Worm (Caenorhabditis elegans): ENCODE results near the gene Y82E9BR.20.

Gene Y82E9BR.20

DNA sequence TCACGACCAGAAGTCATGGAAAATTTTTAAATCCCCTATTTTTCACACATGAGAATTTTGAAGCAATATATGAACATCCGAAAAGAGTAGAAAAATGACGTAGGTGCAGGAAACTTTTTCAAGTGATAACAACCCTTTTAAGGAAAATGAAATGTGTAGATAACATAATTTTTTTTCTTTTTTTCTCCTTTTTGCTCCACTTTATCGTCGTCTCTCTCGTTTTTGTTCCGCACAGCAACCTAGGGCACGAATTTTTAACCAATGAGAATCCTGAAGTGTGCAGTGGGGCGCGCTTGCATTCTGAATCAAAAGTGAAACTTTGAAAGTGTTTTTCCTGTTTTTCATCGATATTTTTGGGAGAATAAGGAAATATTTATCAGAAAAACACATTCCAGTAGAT, 18.6 kb downstream of the Y82E9BR.20 start:
- TF ChIP-seq nhr-102 (tag; optimal IDR thresholded peaks at IDR 0.05) (peak; percentile 58), fkh-10 (GFP tag; optimal IDR thresholded peaks at IDR 0.05) (no peak), nhr-77 (tag; optimal IDR thresholded peaks at IDR 0.05) (peak; percentile 60), snpc-1.2 (GFP tag; IDR thresholded peaks at IDR 0.05) (no peak), daf-16 (GFP tag; optimal IDR thresholded peaks at IDR 0.05) (no peak), daf-16 (tag; optimal IDR thresholded peaks at IDR 0.05) (peak; percentile 58), nhr-10 (tag; optimal IDR thresholded peaks at IDR 0.05) (no peak), lin-38 (GFP tag; IDR thresholded peaks at IDR 0.05) (peak; percentile 85), T20F7.1 (GFP tag; optimal IDR thresholded peaks at IDR 0.05) (peak; percentile 4), nhr-48 (tag; optimal IDR thresholded peaks at IDR 0.05) (peak; percentile 7), hlh-11 (tag; optimal IDR thresholded peaks at IDR 0.05) (peak; percentile 73), skn-1 (tag; optimal IDR thresholded peaks at IDR 0.05) (no peak), lin-1 (GFP tag; IDR thresholded peaks at IDR 0.05) (0 out of 2 replicates have a peak, but pooled peaks have one; percentile 44), ctbp-1 (GFP tag; IDR thresholded peaks at IDR 0.05) (no peak), saeg-2 (GFP tag; IDR thresholded peaks at IDR 0.05) (no peak), zfp-3 (GFP tag; conservative IDR thresholded peaks at IDR 0.05) (no peak), dve-1 (tag; optimal IDR thresholded peaks at IDR 0.05; ENCODE audit: insufficient read depth) (peak; percentile 63), php-3 (GFP tag; IDR thresholded peaks at IDR 0.05) (peak; percentile 18; the same call in 1 of the 2 replicates), dmd-6 (GFP tag; IDR thresholded peaks at IDR 0.05) (peak; percentile 86), pqm-1 (tag; optimal IDR thresholded peaks at IDR 0.05) (peak; percentile 84), duxl-1 (tag; optimal IDR thresholded peaks at IDR 0.05; ENCODE audit: poor library complexity) (no peak), nhr-76 (tag; optimal IDR thresholded peaks at IDR 0.05) (no peak), nhr-28 (tag; optimal IDR thresholded peaks at IDR 0.05) (peak; percentile 71), tra-1 (GFP tag; IDR thresholded peaks at IDR 0.05) (peak; percentile 42; the same call in 1 of the 2 replicates)

- TF ChIP-seq hlh-11 (tag; optimal IDR thresholded peaks at IDR 0.05) (peak; percentile 19), dmd-6 (GFP tag; IDR thresholded peaks at IDR 0.05) (peak; percentile 39; the same call in 1 of the 2 replicates), nhr-28 (tag; optimal IDR thresholded peaks at IDR 0.05) (peak; percentile 17), ceh-32 (tag; optimal IDR thresholded peaks at IDR 0.05; ENCODE audit: poor library complexity) (no peak), daf-8 (GFP tag; IDR thresholded peaks at IDR 0.05) (no peak), daf-16 (GFP tag; optimal IDR thresholded peaks at IDR 0.05) (no peak), daf-16 (tag; optimal IDR thresholded peaks at IDR 0.05) (peak; percentile 28), sdz-12 (GFP tag; optimal IDR thresholded peaks at IDR 0.05) (no peak), pqm-1 (tag; optimal IDR thresholded peaks at IDR 0.05) (peak; percentile 64)
These were observed 21.1 kb downstream of the Y82E9BR.20 start for ce11 chrIII:1395355-1395754.

DNA sequence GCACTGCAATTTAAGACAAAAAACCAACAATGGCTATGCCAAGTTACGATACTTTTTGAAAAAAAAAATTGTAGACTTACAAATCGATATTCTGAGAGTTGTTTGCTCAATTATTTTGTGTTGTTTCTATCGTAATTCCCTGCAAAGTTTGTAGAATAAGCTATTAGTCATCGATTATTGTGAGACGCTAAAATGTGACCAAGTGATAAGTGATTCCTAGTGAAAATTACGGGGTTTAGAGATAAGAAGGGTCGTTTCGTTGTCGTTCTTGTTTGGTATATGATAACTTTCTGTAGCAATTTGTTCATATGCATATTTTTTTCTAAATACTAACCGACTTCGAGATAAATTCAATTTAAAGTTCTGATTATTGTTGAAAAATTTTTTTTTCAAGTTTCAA, 24.0 kb downstream of the Y82E9BR.20 start:
- peak; percentile 64 for TF ChIP-seq nhr-28 (tag; optimal IDR thresholded peaks at IDR 0.05)
- peak; percentile 48 for TF ChIP-seq dmd-6 (GFP tag; IDR thresholded peaks at IDR 0.05)
- TF ChIP-seq daf-16 (GFP tag; optimal IDR thresholded peaks at IDR 0.05) = no peak
- peak; percentile 61 for TF ChIP-seq daf-16 (tag; optimal IDR thresholded peaks at IDR 0.05)
- no peak for TF ChIP-seq mep-1 (tag; optimal IDR thresholded peaks at IDR 0.05)
- no peak for TF ChIP-seq nhr-41 (GFP tag; IDR thresholded peaks at IDR 0.05)
- peak; percentile 86 for TF ChIP-seq pqm-1 (tag; optimal IDR thresholded peaks at IDR 0.05)
- peak; percentile 22 for TF ChIP-seq T20F7.1 (GFP tag; optimal IDR thresholded peaks at IDR 0.05)

ce11 chrIII:1399670-1400069, 25.5 kb downstream of the Y82E9BR.20 start, which contains the start of gene pals-16:
pals-16 (plus strand) TSS chrIII:1399970.
- TF ChIP-seq lim-7 (GFP tag; IDR thresholded peaks at IDR 0.05) (no peak), D1046.2 (GFP tag; IDR thresholded peaks at IDR 0.05) (no peak), nhr-42 (GFP tag; IDR thresholded peaks at IDR 0.05) (no peak), nhr-76 (tag; optimal IDR thresholded peaks at IDR 0.05) (no peak), pqm-1 (tag; optimal IDR thresholded peaks at IDR 0.05) (no peak), ctbp-1 (GFP tag; IDR thresholded peaks at IDR 0.05) (no peak), mdl-1 (tag; optimal IDR thresholded peaks at IDR 0.05) (no peak), unc-62 (GFP tag; optimal IDR thresholded peaks at IDR 0.05 in 1 of 2) (no peak), unc-62 (tag; optimal IDR thresholded peaks at IDR 0.05) (no peak)
